Fruit fly (Drosophila melanogaster): ENCODE measurements around the gene CG10301.

DNA sequence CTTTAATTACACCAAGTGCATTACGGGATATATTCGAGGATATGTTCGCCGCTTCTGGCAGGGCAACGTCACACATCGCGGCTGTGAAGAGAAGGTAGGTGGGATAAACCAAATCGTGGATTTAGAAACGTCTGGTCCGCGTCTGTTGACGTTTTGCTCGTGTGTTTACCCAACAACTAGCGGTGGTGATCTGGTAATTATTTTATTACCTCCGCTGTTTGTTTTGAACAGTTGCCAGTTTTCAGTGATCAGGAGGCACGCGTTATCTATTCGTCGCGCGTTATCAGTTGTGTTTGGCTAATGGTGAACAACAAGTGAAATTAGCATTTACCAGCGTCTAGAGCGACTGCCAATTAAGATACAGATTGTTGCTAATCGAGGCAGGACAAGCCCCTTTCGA, 19.1 kb downstream of the CG10301 start:
- TF ChIP-seq dsx (GFP tag; optimal IDR thresholded peaks at IDR 0.05; ENCODE audit: poor library complexity, severe bottlenecking) (no peak), CG3919 (GFP tag; optimal IDR thresholded peaks at IDR 0.05) (no peak), Hr39 (GFP tag; optimal IDR thresholded peaks at IDR 0.05) (no peak), esn (GFP tag; optimal IDR thresholded peaks at IDR 0.05) (no peak), Eip78C (GFP tag) (no peak), Sox14 (GFP tag; optimal IDR thresholded peaks at IDR 0.05) (no peak), CG31627 (GFP tag; optimal IDR thresholded peaks at IDR 0.05) (no peak), CG8119 (GFP tag; IDR thresholded peaks at IDR 0.05) (no peak)

Measured in whole organism, prepupa.